Fruit fly (Drosophila melanogaster): ENCODE results near the gene CG13949.
A peak's percentile ranks its signal among the peaks of the same experiment; 100 is the strongest.

DNA sequence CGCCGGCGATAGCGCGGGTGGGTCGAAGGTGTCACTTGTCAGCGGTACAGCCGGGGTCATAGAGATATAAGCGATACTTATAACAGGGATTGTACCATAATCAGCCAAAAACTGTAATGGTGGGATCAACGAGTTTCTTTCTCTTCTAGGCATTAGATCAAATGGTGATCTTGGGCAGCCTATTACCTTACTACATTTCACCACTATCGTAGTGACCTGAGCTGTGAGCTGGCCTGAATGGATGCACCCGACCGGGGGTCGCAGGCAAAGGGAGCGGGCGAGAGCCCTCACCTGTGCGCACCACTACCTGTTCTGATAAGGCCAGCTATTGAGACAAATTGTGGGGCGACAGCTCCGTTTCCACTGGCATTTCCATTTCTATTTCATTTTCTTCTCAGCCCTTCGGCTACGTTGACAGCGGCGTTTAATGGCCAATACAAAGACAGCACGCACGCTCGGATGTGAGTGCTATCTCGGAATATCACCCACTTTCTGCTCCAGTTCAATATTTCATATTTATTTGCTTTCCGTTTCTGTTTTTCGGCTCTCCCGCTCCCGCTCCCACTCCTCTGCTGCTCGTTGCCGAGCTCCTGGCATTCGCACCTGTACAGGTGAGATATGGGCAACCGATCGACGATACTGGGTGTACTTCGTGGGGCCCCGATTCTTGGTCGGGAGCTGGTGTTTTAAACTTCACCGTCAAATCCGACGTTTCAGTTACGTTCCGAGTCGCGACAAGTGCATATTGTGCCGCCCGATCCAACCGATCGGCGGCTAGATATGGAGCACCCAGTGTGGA, 1.8 kb downstream of the CG13949 start:
- TF ChIP-seq Pif1B (GFP tag; optimal IDR thresholded peaks at IDR 0.05) (no peak), rn (GFP tag; IDR thresholded peaks at IDR 0.05) (no peak), CG14655 (GFP tag; optimal IDR thresholded peaks at IDR 0.05) (no peak), CG15710 (tag; optimal IDR thresholded peaks at IDR 0.05) (peak; percentile 21), CG8301 (tag; optimal IDR thresholded peaks at IDR 0.05) (peak; percentile 19), CG13204 (GFP tag; optimal IDR thresholded peaks at IDR 0.05) (peak; percentile 9), D1 (tag; optimal IDR thresholded peaks at IDR 0.05) (no peak), fd96Ca (GFP tag; IDR thresholded peaks at IDR 0.05) (peak; percentile 51; the same call in 1 of the 3 replicates), EcR (GFP tag; optimal IDR thresholded peaks at IDR 0.05) (no peak), CG12605 (GFP tag; IDR thresholded peaks at IDR 0.05) (no peak), CG17806 (tag; optimal IDR thresholded peaks at IDR 0.05) (no peak)

Measured in whole organism, pupa.